Worm (Caenorhabditis elegans): ENCODE results near the gene clec-58.

- TF ChIP-seq egl-27 (tag; optimal IDR thresholded peaks at IDR 0.05) (no peak), lin-13 (GFP tag; optimal IDR thresholded peaks at IDR 0.05) (no peak), ama-1 (optimal IDR thresholded peaks at IDR 0.05) (no peak), rbr-2 (tag; optimal IDR thresholded peaks at IDR 0.05) (no peak), R02D3.7 (tag; optimal IDR thresholded peaks at IDR 0.05) (no peak), lir-3 (tag; optimal IDR thresholded peaks at IDR 0.05) (no peak), aly-2 (tag; optimal IDR thresholded peaks at IDR 0.05) (no peak), nhr-25 (tag; optimal IDR thresholded peaks at IDR 0.05; ENCODE audit: borderline replicate concordance, insufficient read depth) (no peak), Y5F2A.4 (GFP tag; optimal IDR thresholded peaks at IDR 0.05) (no peak), fos-1 (tag; optimal IDR thresholded peaks at IDR 0.05) (no peak)
These were observed 9.7 kb upstream of the clec-58 start for ce11 chrII:10485640-10486039.
